Worm (Caenorhabditis elegans): ENCODE measurements around the gene C18H9.1.

DNA sequence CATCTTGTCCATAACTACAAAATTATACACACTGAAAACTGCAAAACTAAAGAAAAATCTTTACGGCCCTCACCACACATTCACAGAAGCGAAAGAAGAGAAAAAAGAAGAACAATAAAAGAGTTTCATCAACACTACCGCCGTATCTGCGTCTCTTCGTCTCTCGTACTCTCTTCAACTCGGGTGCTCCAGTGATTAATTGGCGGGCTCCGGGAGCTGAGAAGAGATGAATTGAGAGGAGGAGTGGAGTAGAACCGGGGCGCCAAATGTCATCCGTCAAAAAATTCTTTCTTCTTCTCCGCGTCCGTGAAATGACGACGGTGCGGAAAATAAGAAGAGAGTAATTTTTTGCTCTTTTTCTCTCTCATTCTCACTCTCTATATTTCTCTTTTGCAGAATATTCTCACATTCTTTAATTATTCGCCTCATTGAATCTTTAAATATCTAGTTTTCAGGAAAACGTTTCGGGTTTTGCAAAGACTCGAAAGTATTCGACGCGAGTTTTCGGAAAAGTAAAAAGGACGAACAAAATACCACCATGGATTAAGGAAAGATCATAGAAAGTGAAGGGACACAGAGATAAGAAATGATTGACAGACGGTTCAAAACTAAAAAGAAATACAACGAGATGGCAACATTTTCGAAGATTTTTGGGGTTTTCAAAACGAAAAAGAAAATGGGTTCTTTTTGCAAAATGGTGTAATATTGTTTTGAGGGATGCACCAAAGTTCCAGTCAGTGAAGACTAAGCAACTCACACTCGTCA, 8.8 kb downstream of the C18H9.1 start:
- TF ChIP-seq sdz-12 (GFP tag; optimal IDR thresholded peaks at IDR 0.05), result no peak
- TF ChIP-seq fkh-10 (GFP tag; optimal IDR thresholded peaks at IDR 0.05), result no peak
- TF ChIP-seq nhr-11 (tag; optimal IDR thresholded peaks at IDR 0.05), result no peak
- TF ChIP-seq lin-13 (GFP tag; optimal IDR thresholded peaks at IDR 0.05), result no peak

Data from whole organism, L4 larva.